Worm (Caenorhabditis elegans): ENCODE data around the gene T11F9.21.

- TF ChIP-seq attf-6 (GFP tag; IDR thresholded peaks at IDR 0.05) (no peak), ZK185.1 (tag; optimal IDR thresholded peaks at IDR 0.05; ENCODE audit: poor library complexity, severe bottlenecking) (no peak), snpc-4 (GFP tag; optimal IDR thresholded peaks at IDR 0.05) (no peak), snpc-4 (tag; optimal IDR thresholded peaks at IDR 0.05) (no peak), somi-1 (GFP tag; optimal IDR thresholded peaks at IDR 0.05) (no peak), ama-1 (optimal IDR thresholded peaks at IDR 0.05) (no peak), ama-1 (GFP tag; optimal IDR thresholded peaks at IDR 0.05) (no peak), lin-35 (GFP tag; optimal IDR thresholded peaks at IDR 0.05) (no peak), B0261.1 (tag; optimal IDR thresholded peaks at IDR 0.05) (no peak), egl-18 (GFP tag; IDR thresholded peaks at IDR 0.05) (no peak), efl-1 (GFP tag; optimal IDR thresholded peaks at IDR 0.05) (no peak), hlh-26 (GFP tag; conservative IDR thresholded peaks at IDR 0.05) (no peak)
These were observed 13.2 kb upstream of the T11F9.21 start, which contains the start of gene T11F9.22 for ce11 chrV:11479406-11479805.
